Fruit fly (Drosophila melanogaster) whole organism: ENCODE results near the gene ND-15.

Experiments
- CG8478 ChIP-seq: fragments of >200 bp; optimal IDR thresholded peaks from 2 replicates; lab custom pipeline; 2018; ENCODE audit warnings: inconsistent platforms
- pan ChIP-seq: fragments of >200 bp; optimal IDR thresholded peaks from 2 replicates; lab custom pipeline; 2017

- no peak for TF ChIP-seq CG8478
- no peak for TF ChIP-seq pan (lab: Kevin White, UChicago)
Measured at dm6 chr2L:203529-204127, 89.1 kb downstream of the ND-15 start, which contains the start of gene mRpL10.
